Fruit fly (Drosophila melanogaster) whole organism: ENCODE measurements around the gene Sk1.

Experiments used
- CG8478 ChIP-seq: fragments of >200 bp; optimal IDR thresholded peaks from 2 replicates; lab custom pipeline; 2018; ENCODE audit warnings: inconsistent platforms
- Dll ChIP-seq: fragments of >200 bp; optimal IDR thresholded peaks from 2 replicates; lab custom pipeline; 2017
- pan ChIP-seq: fragments of >200 bp; optimal IDR thresholded peaks from 2 replicates; lab custom pipeline; 2017
- psq ChIP-seq: fragments of >200 bp; optimal IDR thresholded peaks from 2 replicates; lab custom pipeline; 2017
- usp ChIP-seq: fragments of >200 bp; optimal IDR thresholded peaks from 2 replicates; lab custom pipeline; 2017; ENCODE audit warnings: missing biosample characterization, missing genetic modification characterization, mixed read lengths

DNA sequence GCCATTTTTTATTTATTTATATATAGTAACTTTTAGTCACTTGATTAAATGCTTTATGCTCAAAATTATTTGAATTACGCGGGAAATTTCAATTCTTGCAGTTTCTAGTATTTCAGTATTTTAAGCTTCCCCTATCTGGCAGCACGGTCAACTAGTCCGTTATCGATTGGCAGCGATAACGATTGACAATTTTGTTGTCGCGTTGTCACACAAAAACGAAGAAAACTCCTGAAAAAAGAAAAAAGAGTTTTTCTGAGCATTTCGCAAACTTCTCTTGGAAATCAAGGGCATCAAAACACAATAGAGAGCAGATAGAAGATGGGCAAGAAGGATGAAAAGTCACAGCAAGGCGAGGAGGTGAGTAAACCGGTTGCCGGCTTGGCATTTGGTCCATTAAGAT lies 42.7 kb downstream of the Sk1 start, which contains the start of gene Spase25:
- TF ChIP-seq usp (GFP tag; lab: Kevin White, UChicago) (no peak), pan (lab: Kevin White, UChicago) (no peak), CG8478 (no peak), Dll (lab: Kevin White, UChicago) (no peak), psq (lab: Kevin White, UChicago) (no peak)
